Worm (Caenorhabditis elegans): ENCODE results near the gene ethe-1.

DNA sequence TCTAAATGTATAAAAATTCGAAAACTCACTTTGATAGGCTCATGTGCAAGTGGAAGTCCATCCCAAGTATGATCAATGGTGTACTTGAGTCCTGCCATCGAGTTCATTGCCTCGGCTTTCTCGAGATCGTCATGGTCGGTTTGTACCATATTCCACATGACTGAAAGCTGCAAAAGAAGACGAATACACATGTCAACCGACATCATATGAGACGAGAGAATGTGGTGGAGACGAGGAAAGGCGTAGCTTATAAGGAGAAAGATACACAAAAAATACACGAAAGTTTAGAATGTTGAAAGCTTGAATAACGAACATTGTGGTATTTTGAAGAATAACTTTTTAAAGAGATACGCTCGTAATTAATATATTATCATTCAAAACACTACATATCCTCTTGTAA lies 4.3 kb upstream of the ethe-1 start, which contains the start of gene C33A12.3:
- TF ChIP-seq madf-6 (GFP tag; IDR thresholded peaks at IDR 0.05), result no peak
- no peak for TF ChIP-seq lag-1 (GFP tag; IDR thresholded peaks at IDR 0.05)
- no peak for TF ChIP-seq nfya-2 (GFP tag; IDR thresholded peaks at IDR 0.05)
- no peak for TF ChIP-seq ceh-100 (GFP tag; IDR thresholded peaks at IDR 0.05)
